Fruit fly (Drosophila melanogaster) whole organism, embryonic: Measurements from ENCODE around the gene Sec8.
A peak's percentile ranks its signal among the peaks of the same experiment; 100 is the strongest.

ENCODE experiments used
- Ada2b ChIP-seq: fragments of 200-800 bp; sonication (Bioruptor generic); IDR thresholded peaks from 2 replicates; pipeline ENCODE4 v1.3.6; 2022; ENCODE audit warnings: missing biosample characterization, missing genetic modification characterization
- Adf1 ChIP-seq: fragments of 200-800 bp; sonication (Bioruptor generic); IDR thresholded peaks from 2 replicates; pipeline ENCODE4 v1.3.6; 2022; ENCODE audit warnings: missing biosample characterization, missing genetic modification characterization
- Aef1 ChIP-seq: fragments of 200-800 bp; sonication (Bioruptor generic); IDR thresholded peaks from 3 replicates; pipeline ENCODE4 v1.3.6; 2022; ENCODE audit warnings: missing biosample characterization, missing genetic modification characterization
- Atf-2 ChIP-seq: fragments of 200-800 bp; sonication (Bioruptor generic); optimal IDR thresholded peaks from 2 replicates; lab custom pipeline; 2016; ENCODE audit warnings: missing biosample characterization, missing genetic modification characterization
- BEAF-32 ChIP-seq: fragments of 200-800 bp; sonication (Bioruptor generic); optimal IDR thresholded peaks from 3 replicates; lab custom pipeline; 2017; ENCODE audit warnings: missing biosample characterization, missing genetic modification characterization, mild to moderate bottlenecking, moderate library complexity, missing genetic modification reagents
- Bdp1 ChIP-seq: fragments of 200-800 bp; sonication (Bioruptor generic); optimal IDR thresholded peaks from 3 replicates; lab custom pipeline; 2016; ENCODE audit warnings: missing biosample characterization, missing genetic modification characterization
- CG10209 ChIP-seq: fragments of 200-800 bp; sonication (Bioruptor generic); optimal IDR thresholded peaks from 3 replicates; lab custom pipeline; 2017; ENCODE audit warnings: missing biosample characterization, mild to moderate bottlenecking, missing genetic modification characterization, missing genetic modification reagents
- CG10462 ChIP-seq: fragments of 200-800 bp; sonication (Bioruptor generic); optimal IDR thresholded peaks from 2 replicates; lab custom pipeline; 2016; ENCODE audit warnings: missing biosample characterization, missing genetic modification characterization
- CG11398 ChIP-seq: fragments of 200-800 bp; sonication (Bioruptor generic); optimal IDR thresholded peaks from 2 replicates; lab custom pipeline; 2016; ENCODE audit warnings: missing biosample characterization, missing genetic modification characterization
- CG14441 ChIP-seq: fragments of 200-800 bp; sonication (Bioruptor generic); IDR thresholded peaks from 2 replicates; pipeline ENCODE4 v1.3.6; 2022; ENCODE audit warnings: missing biosample characterization, missing genetic modification characterization
- CG1647 ChIP-seq: fragments of 200-800 bp; sonication (Bioruptor generic); optimal IDR thresholded peaks from 3 replicates; lab custom pipeline; 2016; ENCODE audit warnings: missing biosample characterization, missing genetic modification characterization
- CG17328 ChIP-seq: fragments of 200-800 bp; sonication (Bioruptor generic); IDR thresholded peaks from 2 replicates; pipeline ENCODE4 v1.3.6; 2022; ENCODE audit warnings: missing biosample characterization, missing genetic modification characterization
- CG18011 ChIP-seq: fragments of 200-800 bp; sonication (Bioruptor generic); optimal IDR thresholded peaks from 2 replicates; lab custom pipeline; 2017; ENCODE audit warnings: missing biosample characterization, missing genetic modification characterization, mild to moderate bottlenecking, moderate library complexity, missing genotype
- CG18476 ChIP-seq: fragments of 200-800 bp; sonication (Bioruptor generic); optimal IDR thresholded peaks from 2 replicates; lab custom pipeline; 2016; ENCODE audit warnings: missing biosample characterization, mild to moderate bottlenecking, missing genetic modification characterization
- CG2889 ChIP-seq: fragments of 200-800 bp; sonication (Bioruptor generic); IDR thresholded peaks from 3 replicates; pipeline ENCODE4 v1.3.6; 2022; ENCODE audit warnings: missing biosample characterization, missing genetic modification characterization
- CG33557 ChIP-seq: fragments of 200-800 bp; sonication (Bioruptor generic); optimal IDR thresholded peaks from 2 replicates; lab custom pipeline; 2019; ENCODE audit warnings: missing biosample characterization, mild to moderate bottlenecking, missing genetic modification characterization, moderate library complexity
- CG34422 ChIP-seq: fragments of 200-800 bp; sonication (Bioruptor generic); IDR thresholded peaks from 3 replicates; pipeline ENCODE4 v1.3.6; 2022; ENCODE audit warnings: missing biosample characterization, missing genetic modification characterization
- CG4404 ChIP-seq: fragments of 200-800 bp; sonication (Bioruptor generic); IDR thresholded peaks from 2 replicates; pipeline ENCODE4 v1.3.6; 2022; ENCODE audit warnings: missing biosample characterization, missing genetic modification characterization
- CG4424 ChIP-seq: fragments of 200-800 bp; sonication (Bioruptor generic); optimal IDR thresholded peaks from 3 replicates; lab custom pipeline; 2016; ENCODE audit warnings: missing biosample characterization, missing genetic modification characterization
- CG4707 ChIP-seq: fragments of 200-800 bp; sonication (Bioruptor generic); optimal IDR thresholded peaks from 2 replicates; lab custom pipeline; 2018; ENCODE audit warnings: missing biosample characterization, mild to moderate bottlenecking, missing genetic modification characterization, moderate library complexity
- CG8359 ChIP-seq: fragments of 200-800 bp; sonication (Bioruptor generic); optimal IDR thresholded peaks from 2 replicates; lab custom pipeline; 2017; ENCODE audit warnings: missing biosample characterization, mild to moderate bottlenecking, missing genetic modification characterization, borderline replicate concordance
- CG8924 ChIP-seq: fragments of 200-800 bp; optimal IDR thresholded peaks from 3 replicates; lab custom pipeline; 2019; ENCODE audit warnings: missing biosample characterization, mild to moderate bottlenecking, missing genetic modification characterization, moderate library complexity
- CG9727 ChIP-seq: fragments of 200-800 bp; sonication (Bioruptor generic); optimal IDR thresholded peaks from 3 replicates; lab custom pipeline; 2017; ENCODE audit warnings: missing biosample characterization, mild to moderate bottlenecking, missing genetic modification characterization
- Camta ChIP-seq: fragments of 200-800 bp; sonication (Bioruptor generic); optimal IDR thresholded peaks from 2 replicates; lab custom pipeline; 2016; ENCODE audit warnings: missing biosample characterization, missing genetic modification characterization
- Doc3 ChIP-seq: fragments of 200-800 bp; sonication (Bioruptor generic); IDR thresholded peaks from 3 replicates; pipeline ENCODE4 v1.3.6; 2022; ENCODE audit warnings: missing biosample characterization, missing genetic modification characterization; ENCODE audit not compliant: partially characterized antibody
- E2f2 ChIP-seq: fragments of 200-800 bp; sonication (Bioruptor generic); IDR thresholded peaks from 2 replicates; pipeline ENCODE4 v1.3.6; 2022; ENCODE audit warnings: missing biosample characterization, missing genetic modification characterization
- ERR ChIP-seq: fragments of 200-800 bp; sonication (Bioruptor generic); optimal IDR thresholded peaks from 2 replicates; lab custom pipeline; 2016; ENCODE audit warnings: missing biosample characterization, missing genetic modification characterization
- Ets97D ChIP-seq: fragments of 200-800 bp; sonication (Bioruptor generic); optimal IDR thresholded peaks from 3 replicates; lab custom pipeline; 2016; ENCODE audit warnings: missing biosample characterization, missing genetic modification characterization
- Fer2 ChIP-seq: fragments of 200-800 bp; sonication (Bioruptor generic); optimal IDR thresholded peaks from 2 replicates; lab custom pipeline; 2018; ENCODE audit warnings: missing biosample characterization, mild to moderate bottlenecking, missing genetic modification characterization, moderate library complexity
- Fer3 ChIP-seq: fragments of 200-800 bp; sonication (Bioruptor generic); optimal IDR thresholded peaks from 2 replicates; lab custom pipeline; 2018; ENCODE audit warnings: missing biosample characterization, mild to moderate bottlenecking, missing genetic modification characterization, moderate library complexity
- Gsc ChIP-seq: fragments of 200-800 bp; sonication (Bioruptor generic); IDR thresholded peaks from 2 replicates; pipeline ENCODE4 v1.3.6; 2022; ENCODE audit warnings: missing biosample characterization, missing genetic modification characterization
- Max ChIP-seq: fragments of 200-800 bp; sonication (Bioruptor generic); optimal IDR thresholded peaks from 2 replicates; lab custom pipeline; 2016; ENCODE audit warnings: missing biosample characterization, mild to moderate bottlenecking, missing genetic modification characterization
- Med ChIP-seq: fragments of 200-800 bp; sonication (Bioruptor generic); peaks from one replicate; lab custom pipeline; 2016; ENCODE audit warnings: missing biosample characterization, missing genetic modification characterization, mild to moderate bottlenecking, inconsistent platforms, moderate library complexity
- NC2β ChIP-seq: fragments of 200-800 bp; sonication (Bioruptor generic); optimal IDR thresholded peaks from 2 replicates; lab custom pipeline; 2016; ENCODE audit warnings: missing biosample characterization, missing genetic modification characterization
- Poxn ChIP-seq: fragments of 200-800 bp; sonication (Bioruptor generic); IDR thresholded peaks from 2 replicates; pipeline ENCODE4 v1.3.6; 2022; ENCODE audit warnings: missing biosample characterization, missing genetic modification characterization
- Sox102F ChIP-seq: fragments of 200-800 bp; sonication (Bioruptor generic); optimal IDR thresholded peaks from 2 replicates; lab custom pipeline; 2018; ENCODE audit warnings: missing biosample characterization, mild to moderate bottlenecking, missing genetic modification characterization, moderate library complexity
- Sry-β ChIP-seq: fragments of 200-800 bp; sonication (Bioruptor generic); optimal IDR thresholded peaks from 2 replicates; lab custom pipeline; 2018; ENCODE audit warnings: missing biosample characterization, mild to moderate bottlenecking, missing genetic modification characterization, moderate library complexity
- abd-A ChIP-seq: fragments of 200-800 bp; sonication (Bioruptor generic); optimal IDR thresholded peaks from 3 replicates; lab custom pipeline; 2019; ENCODE audit warnings: missing biosample characterization, mild to moderate bottlenecking, missing genetic modification characterization, moderate library complexity
- amos ChIP-seq: fragments of 200-800 bp; sonication (Bioruptor generic); IDR thresholded peaks from 2 replicates; pipeline ENCODE4 v1.3.6; 2022; ENCODE audit warnings: missing biosample characterization, missing genetic modification characterization; ENCODE audit not compliant: partially characterized antibody
- bowl ChIP-seq: fragments of 200-800 bp; sonication (Bioruptor generic); IDR thresholded peaks from 2 replicates; pipeline ENCODE4 v1.3.6; 2022; ENCODE audit warnings: missing biosample characterization, missing genetic modification characterization
- chif ChIP-seq, 2 experiments: fragments of 200-800 bp; sonication (Bioruptor generic); optimal IDR thresholded peaks; 3 replicates each; lab custom pipeline; 2016; ENCODE audit warnings: missing biosample characterization in 2 of 2, missing genetic modification characterization in 2 of 2
- dmrt11E ChIP-seq: fragments of 200-800 bp; sonication (Bioruptor generic); optimal IDR thresholded peaks from 3 replicates; lab custom pipeline; 2018; ENCODE audit warnings: missing biosample characterization, mild to moderate bottlenecking, missing genetic modification characterization, moderate library complexity
- gfzf ChIP-seq: fragments of 200-800 bp; sonication (Bioruptor generic); optimal IDR thresholded peaks from 2 replicates; lab custom pipeline; 2016; ENCODE audit warnings: missing biosample characterization, mild to moderate bottlenecking, missing genetic modification characterization, moderate library complexity
- inv ChIP-seq: fragments of 200-800 bp; sonication (Bioruptor generic); IDR thresholded peaks from 2 replicates; pipeline ENCODE4 v1.3.6; 2022; ENCODE audit warnings: missing biosample characterization, missing genetic modification characterization; ENCODE audit not compliant: partially characterized antibody
- pho ChIP-seq: fragments of 200-800 bp; sonication (Bioruptor generic); optimal IDR thresholded peaks from 2 replicates; lab custom pipeline; 2016; ENCODE audit warnings: missing biosample characterization, missing genetic modification characterization
- sens-2 ChIP-seq: fragments of 200-800 bp; sonication (Bioruptor generic); IDR thresholded peaks from 2 replicates; pipeline ENCODE4 v1.3.6; 2022; ENCODE audit warnings: missing biosample characterization, missing genetic modification characterization
- usp ChIP-seq: fragments of >200 bp; optimal IDR thresholded peaks from 2 replicates; lab custom pipeline; 2017; ENCODE audit warnings: missing biosample characterization, missing genetic modification characterization
- vvl ChIP-seq: fragments of 200-800 bp; sonication (Bioruptor generic); IDR thresholded peaks from 2 replicates; pipeline ENCODE4 v1.3.6; 2022; ENCODE audit warnings: missing biosample characterization, missing genetic modification characterization
- zen ChIP-seq: fragments of 200-800 bp; sonication (Bioruptor generic); optimal IDR thresholded peaks from 3 replicates; lab custom pipeline; 2018; ENCODE audit warnings: missing biosample characterization, mild to moderate bottlenecking, missing genetic modification characterization, moderate library complexity
- zfh1 ChIP-seq: fragments of 200-800 bp; sonication (Bioruptor generic); IDR thresholded peaks from 3 replicates; pipeline ENCODE4 v1.3.6; 2022; ENCODE audit warnings: missing biosample characterization, missing genetic modification characterization

Gene Sec8

DNA sequence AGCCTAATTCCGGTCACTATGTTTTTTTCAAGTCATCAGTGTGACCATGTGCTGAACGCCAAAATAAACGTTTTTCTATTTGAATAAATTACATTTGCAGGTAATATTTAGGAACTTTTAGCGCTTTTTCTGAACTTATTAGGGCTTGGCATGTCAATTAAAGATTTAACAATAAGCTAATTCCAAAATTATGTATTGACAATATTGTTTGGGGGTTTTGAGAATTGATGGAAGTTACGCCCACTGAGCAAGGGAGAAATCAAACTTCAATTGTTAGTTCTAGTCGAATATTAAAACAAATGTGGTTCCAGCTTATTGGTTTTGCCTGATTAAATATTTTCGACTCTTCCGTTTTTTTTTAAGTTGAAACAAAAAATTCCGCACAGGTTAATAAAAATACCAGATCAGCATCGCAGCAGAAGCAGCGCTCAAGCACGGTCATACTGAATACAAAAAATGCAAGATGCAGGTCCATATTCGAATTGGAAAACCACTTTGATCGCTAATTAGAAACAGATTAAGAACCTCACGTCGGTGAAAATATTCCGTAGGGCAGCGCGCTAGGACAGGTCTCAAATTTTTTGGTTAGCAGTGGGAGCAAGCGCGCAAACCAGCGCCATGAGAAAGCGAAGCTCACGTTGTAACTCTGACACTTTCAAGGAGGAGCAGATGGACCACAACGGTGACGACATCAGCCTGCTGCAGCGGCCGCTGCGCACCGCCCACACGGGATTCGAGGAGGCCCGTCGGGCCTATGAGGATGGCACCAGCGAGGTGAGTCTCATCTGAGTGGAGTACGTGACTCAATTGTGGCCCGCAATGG, 35.7 kb upstream of the Sec8 start, which contains the start of the genes PSMG1 and CG10979 (continued):
- TF ChIP-seq Sox102F: no peak
- no peak for TF ChIP-seq abd-A
- TF ChIP-seq chif (GFP tag; optimal IDR thresholded peaks at IDR 0.05; lab: Kevin White, UChicago): no peak
- no peak for TF ChIP-seq CG2889 (GFP tag; lab: Robert Waterston, UW)
- no peak for TF ChIP-seq zfh1 (GFP tag; lab: Robert Waterston, UW)
- TF ChIP-seq CG4424 (GFP tag; lab: Kevin White, UChicago): no peak
- no peak for TF ChIP-seq usp
- no peak for TF ChIP-seq Bdp1 (GFP tag; lab: Kevin White, UChicago)
- no peak for TF ChIP-seq Adf1 (GFP tag; lab: Robert Waterston, UW)
- TF ChIP-seq CG4707: no peak
- no peak for TF ChIP-seq CG17328 (GFP tag; lab: Robert Waterston, UW)
- TF ChIP-seq CG8359 (GFP tag; lab: Kevin White, UChicago): no peak
- TF ChIP-seq CG10462 (GFP tag; lab: Kevin White, UChicago): no peak
- TF ChIP-seq Doc3 (GFP tag; lab: Robert Waterston, UW): no peak
- no peak for TF ChIP-seq CG1647 (GFP tag; lab: Kevin White, UChicago)
- peak; percentile 47 for TF ChIP-seq BEAF-32 (GFP tag; lab: Kevin White, UChicago)
- TF ChIP-seq CG4404 (GFP tag; lab: Robert Waterston, UW): no peak
- no peak for TF ChIP-seq CG11398 (GFP tag; lab: Kevin White, UChicago)
- TF ChIP-seq CG18011 (GFP tag; lab: Kevin White, UChicago): no peak
- TF ChIP-seq Ets97D (GFP tag; lab: Kevin White, UChicago): peak; percentile 61
- peak; percentile 65 for TF ChIP-seq Med (GFP tag; lab: Kevin White, UChicago)
- TF ChIP-seq Aef1 (GFP tag; lab: Robert Waterston, UW): no peak
- no peak for TF ChIP-seq CG33557 (GFP tag; lab: Kevin White, UChicago)
- TF ChIP-seq Ada2b (GFP tag; lab: Robert Waterston, UW): no peak
- no peak for TF ChIP-seq Sry-β (GFP tag; lab: Kevin White, UChicago)
- no peak for TF ChIP-seq Camta
- no peak for TF ChIP-seq Fer2
- no peak for TF ChIP-seq sens-2 (GFP tag; lab: Robert Waterston, UW)
- TF ChIP-seq CG8924 (tag; lab: Kevin White, UChicago): no peak
- no peak for TF ChIP-seq CG18476 (GFP tag; lab: Kevin White, UChicago)
- peak; percentile 38; the same call in 1 of the 2 replicates for TF ChIP-seq E2f2 (GFP tag; lab: Robert Waterston, UW)
- no peak for TF ChIP-seq NC2β (GFP tag; lab: Kevin White, UChicago)
- TF ChIP-seq zen (tag; lab: Kevin White, UChicago): peak; percentile 65
- no peak for TF ChIP-seq inv (GFP tag; lab: Robert Waterston, UW)
- no peak for TF ChIP-seq CG9727 (GFP tag; lab: Kevin White, UChicago)
- 0 out of 2 replicates have a peak, but pooled peaks have one; percentile 46 for TF ChIP-seq vvl (GFP tag; lab: Robert Waterston, UW)
- no peak for TF ChIP-seq CG10209
- no peak for TF ChIP-seq CG14441 (GFP tag; lab: Robert Waterston, UW)
- TF ChIP-seq Fer3: no peak
- no peak for TF ChIP-seq Atf-2
- no peak for TF ChIP-seq ERR (GFP tag; lab: Kevin White, UChicago)
- TF ChIP-seq Poxn (GFP tag; lab: Robert Waterston, UW): no peak
- no peak for TF ChIP-seq dmrt11E
- TF ChIP-seq pho (GFP tag; lab: Kevin White, UChicago): no peak
- no peak for TF ChIP-seq Max
- peak; percentile 91 for TF ChIP-seq gfzf (GFP tag; lab: Kevin White, UChicago)
- no peak for TF ChIP-seq bowl (GFP tag; lab: Robert Waterston, UW)
- no peak for TF ChIP-seq amos (GFP tag; lab: Robert Waterston, UW)
- no peak for TF ChIP-seq CG34422 (GFP tag; lab: Robert Waterston, UW)
- no peak for TF ChIP-seq Gsc (GFP tag; lab: Robert Waterston, UW)
